Fruit fly (Drosophila melanogaster) whole organism, embryonic: Measurements from ENCODE around the gene Zaf1.

Experiments
- Abd-B ChIP-seq: fragments of 200-800 bp; sonication (Bioruptor generic); optimal IDR thresholded peaks from 2 replicates; lab custom pipeline; 2018; ENCODE audit warnings: missing biosample characterization, mild to moderate bottlenecking, missing genetic modification characterization, moderate library complexity
- Asciz ChIP-seq: fragments of 200-800 bp; sonication (Bioruptor generic); optimal IDR thresholded peaks from 2 replicates; lab custom pipeline; 2017; ENCODE audit warnings: missing biosample characterization, mild to moderate bottlenecking, missing genetic modification characterization, missing genetic modification reagents
- B-H2 ChIP-seq: fragments of 200-800 bp; sonication (Bioruptor generic); optimal IDR thresholded peaks from 2 replicates; lab custom pipeline; 2018; ENCODE audit warnings: missing biosample characterization, mild to moderate bottlenecking, missing genetic modification characterization
- BEAF-32 ChIP-seq: fragments of 200-800 bp; sonication (Bioruptor generic); optimal IDR thresholded peaks from 3 replicates; lab custom pipeline; 2017; ENCODE audit warnings: missing biosample characterization, missing genetic modification characterization, mild to moderate bottlenecking, moderate library complexity, missing genetic modification reagents
- Bdp1 ChIP-seq: fragments of 200-800 bp; sonication (Bioruptor generic); optimal IDR thresholded peaks from 3 replicates; lab custom pipeline; 2016; ENCODE audit warnings: missing biosample characterization, missing genetic modification characterization
- CG10209 ChIP-seq: fragments of 200-800 bp; sonication (Bioruptor generic); optimal IDR thresholded peaks from 3 replicates; lab custom pipeline; 2017; ENCODE audit warnings: missing biosample characterization, mild to moderate bottlenecking, missing genetic modification characterization, missing genetic modification reagents
- CG1024 ChIP-seq: fragments of 200-800 bp; sonication (Bioruptor generic); IDR thresholded peaks from 2 replicates; pipeline ENCODE4 v1.3.6; 2022; ENCODE audit warnings: missing biosample characterization, missing genetic modification characterization
- CG13287 ChIP-seq: fragments of 200-800 bp; sonication (Bioruptor generic); IDR thresholded peaks from 2 replicates; pipeline ENCODE4 v1.3.6; 2022; ENCODE audit warnings: missing biosample characterization, missing genetic modification characterization; ENCODE audit not compliant: partially characterized antibody
- CG13424 ChIP-seq: fragments of 200-800 bp; sonication (Bioruptor generic); optimal IDR thresholded peaks from 2 replicates; lab custom pipeline; 2019; ENCODE audit warnings: missing biosample characterization, mild to moderate bottlenecking, missing genetic modification characterization, moderate library complexity
- CG15696 ChIP-seq: fragments of 200-800 bp; sonication (Bioruptor generic); optimal IDR thresholded peaks from 2 replicates; lab custom pipeline; 2019; ENCODE audit warnings: missing biosample characterization, mild to moderate bottlenecking, missing genetic modification characterization, moderate library complexity
- CG16815 ChIP-seq: fragments of 200-800 bp; sonication (Bioruptor generic); optimal IDR thresholded peaks from 3 replicates; lab custom pipeline; 2017; ENCODE audit warnings: missing biosample characterization, mild to moderate bottlenecking, missing genetic modification characterization
- CG17385 ChIP-seq: fragments of 200-800 bp; sonication (Bioruptor generic); optimal IDR thresholded peaks from 3 replicates; lab custom pipeline; 2018; ENCODE audit warnings: missing biosample characterization, mild to moderate bottlenecking, missing genetic modification characterization
- CG17829 ChIP-seq: fragments of 200-800 bp; optimal IDR thresholded peaks from 2 replicates; lab custom pipeline; 2019; ENCODE audit warnings: missing biosample characterization, mild to moderate bottlenecking, missing genetic modification characterization, moderate library complexity
- CG2120 ChIP-seq: fragments of 200-800 bp; sonication (Bioruptor generic); optimal IDR thresholded peaks from 3 replicates; lab custom pipeline; 2016; ENCODE audit warnings: missing biosample characterization, missing genetic modification characterization
- CG2202 ChIP-seq: fragments of 200-800 bp; sonication (Bioruptor generic); optimal IDR thresholded peaks from 2 replicates; lab custom pipeline; 2018; ENCODE audit warnings: missing biosample characterization, mild to moderate bottlenecking, missing genetic modification characterization
- CG3726 ChIP-seq: fragments of 200-800 bp; sonication (Bioruptor generic); IDR thresholded peaks from 3 replicates; pipeline ENCODE4, ENCODE4 v1.3.6; 2022; ENCODE audit warnings: missing biosample characterization, missing genetic modification characterization
- CG3847 ChIP-seq: fragments of 200-800 bp; sonication (Bioruptor generic); IDR thresholded peaks from 2 replicates; pipeline ENCODE4 v1.3.6; 2022; ENCODE audit warnings: missing biosample characterization, missing genetic modification characterization
- CG7928 ChIP-seq: fragments of 200-800 bp; sonication (Bioruptor generic); optimal IDR thresholded peaks from 2 replicates; lab custom pipeline; 2017; ENCODE audit warnings: missing biosample characterization, mild to moderate bottlenecking, missing genetic modification characterization
- CG7987 ChIP-seq: fragments of 200-800 bp; sonication (Bioruptor generic); optimal IDR thresholded peaks from 2 replicates; lab custom pipeline; 2018; ENCODE audit warnings: missing biosample characterization, mild to moderate bottlenecking, missing genetic modification characterization, moderate library complexity
- CG8089 ChIP-seq: fragments of 200-800 bp; sonication (Bioruptor generic); optimal IDR thresholded peaks from 3 replicates; lab custom pipeline; 2016; ENCODE audit warnings: missing biosample characterization, missing genetic modification characterization
- CG9797 ChIP-seq: fragments of 200-800 bp; sonication (Bioruptor generic); optimal IDR thresholded peaks from 3 replicates; lab custom pipeline; 2018; ENCODE audit warnings: missing biosample characterization, mild to moderate bottlenecking, missing genetic modification characterization
- CTCF ChIP-seq: fragments of 200-800 bp; sonication (Bioruptor generic); optimal IDR thresholded peaks from 2 replicates; lab custom pipeline; 2017; ENCODE audit warnings: missing biosample characterization, mild to moderate bottlenecking, missing genetic modification characterization, moderate library complexity
- CkIIα-i1 ChIP-seq: fragments of 200-800 bp; sonication (Bioruptor generic); IDR thresholded peaks from 2 replicates; pipeline ENCODE4 v1.3.6; 2022; ENCODE audit warnings: missing biosample characterization, missing genetic modification characterization
- CrebB ChIP-seq: fragments of 200-800 bp; sonication (Bioruptor generic); optimal IDR thresholded peaks from 3 replicates; lab custom pipeline; 2018; ENCODE audit warnings: missing biosample characterization, mild to moderate bottlenecking, missing genetic modification characterization
- Doc3 ChIP-seq: fragments of 200-800 bp; sonication (Bioruptor generic); IDR thresholded peaks from 3 replicates; pipeline ENCODE4 v1.3.6; 2022; ENCODE audit warnings: missing biosample characterization, missing genetic modification characterization; ENCODE audit not compliant: partially characterized antibody
- Fer3 ChIP-seq: fragments of 200-800 bp; sonication (Bioruptor generic); optimal IDR thresholded peaks from 2 replicates; lab custom pipeline; 2018; ENCODE audit warnings: missing biosample characterization, mild to moderate bottlenecking, missing genetic modification characterization, moderate library complexity
- GATAe ChIP-seq: fragments of 200-800 bp; sonication (Bioruptor generic); conservative IDR thresholded peaks from 2 replicates; pipeline ENCODE4 v1.3.6; 2022; ENCODE audit warnings: missing biosample characterization, missing genetic modification characterization
- Hmx ChIP-seq: fragments of 200-800 bp; sonication (Bioruptor generic); optimal IDR thresholded peaks from 2 replicates; lab custom pipeline; 2016; ENCODE audit warnings: missing biosample characterization, missing genetic modification characterization
- Hr39 ChIP-seq: fragments of >200 bp; optimal IDR thresholded peaks from 2 replicates; lab custom pipeline; 2017
- Hr78 ChIP-seq, 2 experiments: fragments of 200-800 bp in 1 of 2; fragments of >200 bp in 1 of 2; sonication (Bioruptor generic) in 1 of 2; optimal IDR thresholded peaks; 2 replicates each; lab custom pipeline; 2017 to 2019; ENCODE audit warnings: missing biosample characterization in 2 of 2, missing genetic modification characterization in 2 of 2, mild to moderate bottlenecking in 1 of 2, moderate library complexity in 1 of 2
- NFAT ChIP-seq: fragments of 200-800 bp; sonication (Bioruptor generic); IDR thresholded peaks from 2 replicates; pipeline ENCODE4 v1.3.6; 2022; ENCODE audit warnings: missing biosample characterization, missing genetic modification characterization
- Xbp1 ChIP-seq: fragments of 200-800 bp; sonication (Bioruptor generic); optimal IDR thresholded peaks from 3 replicates; lab custom pipeline; 2016; ENCODE audit warnings: missing biosample characterization, mild to moderate bottlenecking, missing genetic modification characterization
- YL-1 ChIP-seq: fragments of 200-800 bp; sonication (Bioruptor generic); optimal IDR thresholded peaks from 3 replicates; lab custom pipeline; 2017; ENCODE audit warnings: missing biosample characterization, mild to moderate bottlenecking, missing genetic modification characterization
- az2 ChIP-seq: fragments of 200-800 bp; sonication (Bioruptor generic); optimal IDR thresholded peaks from 3 replicates; lab custom pipeline; 2016; ENCODE audit warnings: missing biosample characterization, missing genetic modification characterization
- dysf ChIP-seq: fragments of 200-800 bp; sonication (Bioruptor generic); IDR thresholded peaks from 3 replicates; pipeline ENCODE4 v1.3.6; 2022; ENCODE audit warnings: missing biosample characterization, missing genetic modification characterization
- exex ChIP-seq: fragments of 200-800 bp; sonication (Bioruptor generic); optimal IDR thresholded peaks from 4 replicates; lab custom pipeline; 2018; ENCODE audit warnings: missing biosample characterization, mild to moderate bottlenecking, missing genetic modification characterization, moderate library complexity
- gfzf ChIP-seq: fragments of 200-800 bp; sonication (Bioruptor generic); optimal IDR thresholded peaks from 2 replicates; lab custom pipeline; 2016; ENCODE audit warnings: missing biosample characterization, mild to moderate bottlenecking, missing genetic modification characterization, moderate library complexity
- lab ChIP-seq: fragments of 200-800 bp; sonication (Bioruptor generic); optimal IDR thresholded peaks from 3 replicates; lab custom pipeline; 2017; ENCODE audit warnings: missing biosample characterization, missing genetic modification characterization, mild to moderate bottlenecking, moderate library complexity, missing genetic modification reagents
- lbe ChIP-seq: fragments of 200-800 bp; sonication (Bioruptor generic); optimal IDR thresholded peaks from 2 replicates; lab custom pipeline; 2016; ENCODE audit warnings: missing biosample characterization, mild to moderate bottlenecking, missing genetic modification characterization
- lmd ChIP-seq: fragments of 200-800 bp; sonication (Bioruptor generic); IDR thresholded peaks from 2 replicates; pipeline ENCODE4 v1.3.6; 2022; ENCODE audit warnings: missing biosample characterization, missing genetic modification characterization
- maf-S ChIP-seq: fragments of 200-800 bp; sonication (Bioruptor generic); optimal IDR thresholded peaks from 2 replicates; lab custom pipeline; 2016; ENCODE audit warnings: missing biosample characterization, missing genetic modification characterization
- nerfin-2 ChIP-seq: fragments of 200-800 bp; sonication (Bioruptor generic); IDR thresholded peaks from 2 replicates; pipeline ENCODE4 v1.3.6; 2022; ENCODE audit warnings: missing biosample characterization, missing genetic modification characterization; ENCODE audit not compliant: partially characterized antibody
- nmo ChIP-seq: fragments of 200-800 bp; sonication (Bioruptor generic); optimal IDR thresholded peaks from 2 replicates; lab custom pipeline; 2018; ENCODE audit warnings: missing biosample characterization, mild to moderate bottlenecking, missing genetic modification characterization, moderate library complexity
- slbo ChIP-seq: fragments of 200-800 bp; sonication (Bioruptor generic); IDR thresholded peaks from 2 replicates; pipeline ENCODE4 v1.3.6; 2022; ENCODE audit warnings: missing biosample characterization, missing genetic modification characterization
- sug ChIP-seq: fragments of 200-800 bp; optimal IDR thresholded peaks from 2 replicates; lab custom pipeline; 2019; ENCODE audit warnings: missing biosample characterization, mild to moderate bottlenecking, missing genetic modification characterization, moderate library complexity
- tio ChIP-seq: fragments of 200-800 bp; sonication (Bioruptor generic); optimal IDR thresholded peaks from 2 replicates; lab custom pipeline; 2017; ENCODE audit warnings: missing biosample characterization, missing genetic modification characterization, inconsistent platforms
- tna ChIP-seq: fragments of 200-800 bp; sonication (Bioruptor generic); IDR thresholded peaks from 2 replicates; pipeline ENCODE4 v1.3.6; 2022; ENCODE audit warnings: missing biosample characterization, missing genetic modification characterization; ENCODE audit not compliant: partially characterized antibody
- toy ChIP-seq: fragments of 200-800 bp; sonication (Bioruptor generic); IDR thresholded peaks from 2 replicates; pipeline ENCODE4 v1.3.6; 2022; ENCODE audit warnings: missing biosample characterization, missing genetic modification characterization
- yki ChIP-seq: fragments of >200 bp; optimal IDR thresholded peaks from 3 replicates; lab custom pipeline; 2018
- zen ChIP-seq: fragments of 200-800 bp; sonication (Bioruptor generic); optimal IDR thresholded peaks from 3 replicates; lab custom pipeline; 2018; ENCODE audit warnings: missing biosample characterization, mild to moderate bottlenecking, missing genetic modification characterization, moderate library complexity

Gene Zaf1

DNA sequence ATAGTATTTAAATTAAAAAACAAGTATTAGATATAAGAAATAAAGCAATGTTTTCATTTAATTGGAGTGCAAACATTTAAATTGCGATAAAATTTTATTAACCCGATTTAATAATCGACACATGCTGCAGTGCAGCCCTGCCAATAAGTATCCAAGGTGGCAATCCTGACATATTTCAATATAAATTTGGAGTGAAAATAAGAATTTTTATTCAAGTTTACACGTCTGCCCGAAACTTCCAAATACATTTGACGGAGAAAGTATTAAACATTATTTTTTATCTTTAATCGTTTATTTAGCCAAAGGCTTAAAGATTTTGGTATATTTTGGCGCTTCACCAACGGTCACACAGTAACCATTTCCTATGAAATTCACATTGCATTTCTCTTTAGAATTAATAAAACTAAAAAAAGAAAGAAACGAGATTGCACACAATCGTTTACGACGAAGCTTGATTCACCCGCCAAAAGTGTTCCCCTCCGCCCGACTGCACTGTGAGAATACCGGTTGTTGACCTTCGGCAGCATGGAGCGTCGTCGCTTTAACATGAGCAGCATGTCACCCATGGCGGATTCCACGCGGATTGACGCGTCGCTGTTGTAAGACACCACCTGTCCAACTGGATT is 3.1 kb upstream of the Zaf1 start, which contains the start of gene CG14712 (continued):
- TF ChIP-seq slbo (GFP tag; lab: Robert Waterston, UW) (peak; percentile 40; the same call in 1 of the 2 replicates), CG7987 (GFP tag; lab: Kevin White, UChicago) (no peak), Asciz (GFP tag; lab: Kevin White, UChicago) (no peak), CG13424 (tag; lab: Kevin White, UChicago) (no peak), lab (GFP tag; lab: Kevin White, UChicago) (no peak), B-H2 (GFP tag; lab: Kevin White, UChicago) (peak; percentile 48), CG8089 (no peak), tna (GFP tag; lab: Robert Waterston, UW) (no peak), lmd (GFP tag; lab: Robert Waterston, UW) (no peak), dysf (GFP tag; lab: Robert Waterston, UW) (no peak), YL-1 (GFP tag; lab: Kevin White, UChicago) (peak; percentile 92), CTCF (GFP tag; lab: Kevin White, UChicago) (no peak), BEAF-32 (GFP tag; lab: Kevin White, UChicago) (peak; percentile 66), CG9797 (GFP tag; lab: Kevin White, UChicago) (peak; percentile 73), maf-S (GFP tag; lab: Kevin White, UChicago) (no peak), Bdp1 (GFP tag; lab: Kevin White, UChicago) (no peak), Hr39 (lab: Kevin White, UChicago) (no peak), CkIIα-i1 (GFP tag; lab: Robert Waterston, UW) (no peak), Hr78 (GFP tag; optimal IDR thresholded peaks at IDR 0.05; lab: Kevin White, UChicago) (no peak), sug (tag; lab: Kevin White, UChicago) (peak; percentile 38), NFAT (GFP tag; lab: Robert Waterston, UW) (no peak), exex (tag; lab: Kevin White, UChicago) (no peak), Abd-B (GFP tag; lab: Kevin White, UChicago) (no peak), CG3847 (GFP tag; lab: Robert Waterston, UW) (0 out of 2 replicates have a peak, but pooled peaks have one; percentile 23), nmo (GFP tag; lab: Kevin White, UChicago) (peak; percentile 64), CG17829 (tag; lab: Kevin White, UChicago) (peak; percentile 60), lbe (GFP tag; lab: Kevin White, UChicago) (peak; percentile 46), az2 (GFP tag; lab: Kevin White, UChicago) (peak; percentile 29), CG1024 (GFP tag; lab: Robert Waterston, UW) (no peak), CG10209 (no peak), CG3726 (GFP tag; lab: Robert Waterston, UW) (no peak), yki (lab: Kevin White, UChicago) (no peak), tio (GFP tag; lab: Kevin White, UChicago) (no peak), CG7928 (GFP tag; lab: Kevin White, UChicago) (peak; percentile 63), CG2202 (tag; lab: Kevin White, UChicago) (no peak), CrebB (tag; lab: Kevin White, UChicago) (peak; percentile 16), CG16815 (no peak), Doc3 (peak; percentile 22; the same call in 1 of the 3 replicates), CG15696 (tag; lab: Kevin White, UChicago) (no peak), zen (tag; lab: Kevin White, UChicago) (no peak), toy (GFP tag; lab: Robert Waterston, UW) (no peak), gfzf (GFP tag; lab: Kevin White, UChicago) (peak; percentile 83), nerfin-2 (GFP tag; lab: Robert Waterston, UW) (peak; percentile 48; the same call in 1 of the 2 replicates), Fer3 (no peak), Hmx (GFP tag; lab: Kevin White, UChicago) (no peak), CG13287 (GFP tag; lab: Robert Waterston, UW) (peak; percentile 78), CG2120 (GFP tag; lab: Kevin White, UChicago) (peak; percentile 48), GATAe (GFP tag; lab: Robert Waterston, UW) (no peak), CG17385 (GFP tag; lab: Kevin White, UChicago) (no peak), Xbp1 (peak; percentile 45)
